Fruit fly (Drosophila melanogaster) Kc167 (cell line): ENCODE results near the gene comm3.

Experiments
- Myc ChIP-seq: fragments of >200 bp; optimal IDR thresholded peaks from 2 replicates; lab custom pipeline; 2017; ENCODE audit warnings: missing external identifiers
- Sin3A ChIP-seq: fragments of >200 bp; optimal IDR thresholded peaks from 2 replicates; lab custom pipeline; 2018; ENCODE audit warnings: missing external identifiers
- h ChIP-seq: fragments of >200 bp; optimal IDR thresholded peaks from 3 replicates; lab custom pipeline; 2018; ENCODE audit warnings: missing external identifiers
- insv ChIP-seq: fragments of >200 bp; optimal IDR thresholded peaks from 3 replicates; lab custom pipeline; 2018; ENCODE audit warnings: missing external identifiers
- psq ChIP-seq: fragments of >200 bp; optimal IDR thresholded peaks from 2 replicates; lab custom pipeline; 2017; ENCODE audit warnings: missing external identifiers
- ttk ChIP-seq: sonication (Bioruptor generic); optimal IDR thresholded peaks from 2 replicates; lab custom pipeline; 2017; ENCODE audit warnings: missing external identifiers

DNA sequence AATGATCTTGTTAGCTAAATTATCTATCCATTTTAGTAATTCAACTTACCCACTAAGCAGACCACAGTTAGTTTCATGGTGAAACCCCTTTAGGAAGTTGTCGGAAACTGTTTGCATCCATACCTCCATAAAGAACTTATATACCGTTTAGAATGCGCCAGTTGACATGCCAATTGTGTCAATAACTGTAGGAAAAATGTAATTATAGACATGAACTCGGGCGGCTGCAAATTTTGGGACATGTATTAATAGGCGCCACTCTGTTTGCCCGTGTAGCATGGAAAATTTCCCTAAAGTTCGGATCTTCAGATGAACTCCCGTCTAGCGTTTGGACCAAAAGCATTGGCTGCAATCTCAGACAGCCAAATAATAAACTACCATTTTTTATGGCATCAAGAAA, 8.3 kb upstream of the comm3 start, which contains the start of gene Eig71Ee:
- TF ChIP-seq insv (lab: Kevin White, UChicago) (no peak), ttk (no peak), psq (lab: Kevin White, UChicago) (no peak), h (lab: Kevin White, UChicago) (no peak), Sin3A (lab: Kevin White, UChicago) (no peak), Myc (no peak)
